Worm (Caenorhabditis elegans) whole organism, young adult: ENCODE measurements around the gene srab-17.

Experiments used
- B0035.1 ChIP-seq: sonication (generic microtip); optimal IDR thresholded peaks from 2 replicates; lab custom pipeline; 2016; ENCODE audit warnings: missing genetic modification characterization, mild to moderate bottlenecking, missing compliant biosample characterization, missing genotype, missing genetic modification reagents
- B0336.3 ChIP-seq: fragments of 200-800 bp; sonication (Bioruptor generic); IDR thresholded peaks from 2 replicates; pipeline ENCODE4 v1.3.6; 2022; ENCODE audit warnings: missing genetic modification characterization, missing compliant biosample characterization
- C06A6.2 ChIP-seq: fragments of 200-800 bp; sonication (Bioruptor generic); conservative IDR thresholded peaks from 2 replicates; pipeline ENCODE4 v1.3.6; 2022; ENCODE audit warnings: missing genetic modification characterization, missing compliant biosample characterization
- F39B2.1 ChIP-seq: fragments of 200-800 bp; sonication (Bioruptor generic); IDR thresholded peaks from 2 replicates; pipeline ENCODE4 v1.3.6; 2022; ENCODE audit warnings: missing genetic modification reagents, missing genetic modification characterization, missing compliant biosample characterization
- F55B11.4 ChIP-seq: sonication (generic microtip); optimal IDR thresholded peaks from 2 replicates; lab custom pipeline; 2016; ENCODE audit warnings: missing compliant biosample characterization, missing genetic modification characterization, borderline replicate concordance; ENCODE audit not compliant: insufficient read depth
- F57A8.1 ChIP-seq: fragments of 200-800 bp; sonication (Bioruptor generic); optimal IDR thresholded peaks from 2 replicates; lab custom pipeline; 2018; ENCODE audit warnings: mild to moderate bottlenecking, missing genetic modification characterization, moderate library complexity, missing compliant biosample characterization
- Y53F4B.3 ChIP-seq: fragments of 200-800 bp; sonication (Bioruptor generic); IDR thresholded peaks from 2 replicates; pipeline ENCODE4 v1.3.6; 2022; ENCODE audit warnings: missing genetic modification reagents, missing genetic modification characterization, missing compliant biosample characterization
- Y67H2A.10 ChIP-seq: fragments of 200-800 bp; sonication (Bioruptor generic); conservative IDR thresholded peaks from 2 replicates; pipeline ENCODE4 v1.3.6; 2022; ENCODE audit warnings: missing genetic modification reagents, missing genetic modification characterization, missing compliant biosample characterization
- Y95B8A.8 ChIP-seq: fragments of 200-800 bp; sonication (Bioruptor generic); IDR thresholded peaks from 2 replicates; pipeline ENCODE4 v1.3.6; 2022; ENCODE audit warnings: missing genetic modification reagents, missing genetic modification characterization, missing compliant biosample characterization
- aptf-2 ChIP-seq: fragments of 200-800 bp; sonication (Bioruptor generic); conservative IDR thresholded peaks from 2 replicates; pipeline ENCODE4 v1.3.6; 2022; ENCODE audit warnings: missing genetic modification reagents, missing genetic modification characterization, missing compliant biosample characterization
- bed-1 ChIP-seq: fragments of 200-800 bp; sonication (Bioruptor generic); IDR thresholded peaks from 2 replicates; pipeline ENCODE4 v1.3.6; 2022; ENCODE audit warnings: missing genetic modification reagents, missing genetic modification characterization, missing compliant biosample characterization
- bed-2 ChIP-seq: fragments of 200-800 bp; sonication (Bioruptor generic); IDR thresholded peaks from 2 replicates; pipeline ENCODE4 v1.3.6; 2022; ENCODE audit warnings: missing genetic modification reagents, missing genetic modification characterization, missing compliant biosample characterization
- ccch-3 ChIP-seq: fragments of 200-800 bp; sonication (Bioruptor generic); optimal IDR thresholded peaks from 2 replicates; lab custom pipeline; 2018; ENCODE audit warnings: mild to moderate bottlenecking, missing genetic modification characterization, missing compliant biosample characterization
- cebp-1 ChIP-seq, 2 experiments: fragments of 200-800 bp in 1 of 2; sonication (Bioruptor generic) in 1 of 2; sonication (generic microtip) in 1 of 2; IDR thresholded peaks in 1 of 2; optimal IDR thresholded peaks in 1 of 2; 2 replicates each; pipeline versions ENCODE4 v1.3.6 to Lab custom; 2017 to 2022; ENCODE audit warnings: missing compliant biosample characterization in 2 of 2, missing genetic modification characterization in 2 of 2, mild to moderate bottlenecking in 1 of 2, missing genetic modification reagents in 1 of 2, moderate library complexity in 1 of 2
- ceh-40 ChIP-seq: fragments of 200-800 bp; sonication (Bioruptor generic); IDR thresholded peaks from 2 replicates; pipeline ENCODE4 v1.3.6; 2022; ENCODE audit warnings: missing genetic modification characterization, missing compliant biosample characterization
- ceh-58 ChIP-seq: fragments of 200-800 bp; sonication (Bioruptor generic); IDR thresholded peaks from 2 replicates; pipeline ENCODE4 v1.3.6; 2022; ENCODE audit warnings: missing genetic modification characterization, missing compliant biosample characterization
- ceh-91 ChIP-seq: fragments of 200-800 bp; sonication (Bioruptor generic); IDR thresholded peaks from 2 replicates; pipeline ENCODE4 v1.3.6; 2022; ENCODE audit warnings: missing genetic modification reagents, missing genetic modification characterization, missing compliant biosample characterization
- chd-7 ChIP-seq: sonication (generic microtip); optimal IDR thresholded peaks from 2 replicates; lab custom pipeline; 2016; ENCODE audit warnings: mild to moderate bottlenecking, missing genetic modification characterization, moderate library complexity, missing compliant biosample characterization
- hsf-1 ChIP-seq: fragments of 200-800 bp; sonication (Bioruptor generic); IDR thresholded peaks from 2 replicates; pipeline ENCODE4 v1.3.6; 2022; ENCODE audit warnings: missing genetic modification reagents, missing genetic modification characterization, missing compliant biosample characterization
- lag-1 ChIP-seq: fragments of 200-800 bp; sonication (Bioruptor generic); IDR thresholded peaks from 2 replicates; pipeline ENCODE4 v1.3.6; 2022; ENCODE audit warnings: missing genetic modification reagents, missing genetic modification characterization, missing compliant biosample characterization
- let-526 ChIP-seq: fragments of 200-800 bp; sonication (Bioruptor generic); IDR thresholded peaks from 2 replicates; pipeline ENCODE4 v1.3.6; 2022; ENCODE audit warnings: missing genetic modification reagents, missing genetic modification characterization, missing compliant biosample characterization
- let-607 ChIP-seq, 2 experiments: fragments of 200-800 bp in 1 of 2; sonication (Bioruptor generic) in 1 of 2; sonication (generic microtip) in 1 of 2; optimal IDR thresholded peaks; 2 replicates each; lab custom pipeline; 2016 to 2018; ENCODE audit warnings: mild to moderate bottlenecking in 2 of 2, missing compliant biosample characterization in 2 of 2, missing genetic modification characterization in 2 of 2, moderate library complexity in 2 of 2, missing genotype in 1 of 2
- lsl-1 ChIP-seq: fragments of 200-800 bp; sonication (Bioruptor generic); optimal IDR thresholded peaks from 2 replicates; lab custom pipeline; 2018; ENCODE audit warnings: mild to moderate bottlenecking, missing genetic modification characterization, moderate library complexity, missing compliant biosample characterization
- madf-8 ChIP-seq: fragments of 200-800 bp; sonication (Bioruptor generic); conservative IDR thresholded peaks from 2 replicates; pipeline ENCODE4 v1.3.6; 2022; ENCODE audit warnings: missing genetic modification reagents, missing genetic modification characterization, missing compliant biosample characterization
- mcd-1 ChIP-seq: fragments of 200-800 bp; sonication (Bioruptor generic); IDR thresholded peaks from 2 replicates; pipeline ENCODE4 v1.3.6; 2022; ENCODE audit warnings: missing genetic modification reagents, missing genetic modification characterization, missing compliant biosample characterization
- mxl-1 ChIP-seq: sonication (generic microtip); optimal IDR thresholded peaks from 2 replicates; lab custom pipeline; 2016; ENCODE audit warnings: missing genetic modification characterization, missing compliant biosample characterization
- nhr-80 ChIP-seq: sonication (generic microtip); optimal IDR thresholded peaks from 2 replicates; lab custom pipeline; 2016; ENCODE audit warnings: missing genetic modification characterization, missing compliant biosample characterization
- snpc-3.4 ChIP-seq: sonication (generic microtip); optimal IDR thresholded peaks from 2 replicates; lab custom pipeline; 2017; ENCODE audit warnings: missing genetic modification characterization, mild to moderate bottlenecking, missing compliant biosample characterization, antibody characterized with exemption, moderate library complexity, missing genotype, missing genetic modification reagents
- snpc-4 ChIP-seq, 5 experiments: fragments of 150-350 bp in 1 of 5; sonication (generic microtip) in 4 of 5; optimal IDR thresholded peaks; 2 replicates each; lab custom pipeline; 2014 to 2018; ENCODE audit warnings: missing genetic modification characterization in 5 of 5, missing biosample characterization in 3 of 5, antibody characterized with exemption in 2 of 5, mild to moderate bottlenecking in 2 of 5, missing compliant biosample characterization in 2 of 5, missing genotype in 2 of 5, moderate library complexity in 2 of 5, missing genetic modification reagents in 1 of 5
- sptf-2 ChIP-seq: fragments of 200-800 bp; sonication (Bioruptor generic); optimal IDR thresholded peaks from 2 replicates; lab custom pipeline; 2018; ENCODE audit warnings: mild to moderate bottlenecking, missing genetic modification characterization, missing compliant biosample characterization
- tbx-9 ChIP-seq: sonication (generic microtip); optimal IDR thresholded peaks from 2 replicates; lab custom pipeline; 2016; ENCODE audit warnings: borderline replicate concordance, missing genetic modification characterization, inconsistent platforms, missing compliant biosample characterization
- tlf-1 ChIP-seq: fragments of 200-800 bp; sonication (Bioruptor generic); optimal IDR thresholded peaks from 2 replicates; lab custom pipeline; 2018; ENCODE audit warnings: mild to moderate bottlenecking, missing genetic modification characterization, missing compliant biosample characterization
- unc-62 ChIP-seq: fragments of 150-350 bp; optimal IDR thresholded peaks from 2 replicates; lab custom pipeline; 2014; ENCODE audit warnings: missing biosample characterization, missing genetic modification reagents, missing genetic modification characterization
- ztf-18 ChIP-seq: sonication (generic microtip); optimal IDR thresholded peaks from 2 replicates; lab custom pipeline; 2016; ENCODE audit warnings: missing genotype, mild to moderate bottlenecking, missing genetic modification characterization, missing compliant biosample characterization

srab-17 gene

ce11 chrV:9889629-9890028 is 21.4 kb upstream of the srab-17 start, which contains the start of gene fshr-1:
Gene fshr-1, plus strand, starts transcription at chrV:9889837.
- TF ChIP-seq mxl-1 (no peak), ccch-3 (GFP tag; lab: Kevin White, UChicago) (no peak), F39B2.1 (GFP tag; lab: Robert Waterston, UW) (no peak), nhr-80 (peak; percentile 59), let-607 (tag; optimal IDR thresholded peaks at IDR 0.05; lab: Kevin White, UChicago) (peak in 1 of 2 experiments; percentile 4), unc-62 (peak; percentile 61), B0035.1 (tag; lab: Kevin White, UChicago) (no peak), snpc-3.4 (tag; lab: Kevin White, UChicago) (no peak), ztf-18 (tag; lab: Kevin White, UChicago) (no peak)

DNA sequence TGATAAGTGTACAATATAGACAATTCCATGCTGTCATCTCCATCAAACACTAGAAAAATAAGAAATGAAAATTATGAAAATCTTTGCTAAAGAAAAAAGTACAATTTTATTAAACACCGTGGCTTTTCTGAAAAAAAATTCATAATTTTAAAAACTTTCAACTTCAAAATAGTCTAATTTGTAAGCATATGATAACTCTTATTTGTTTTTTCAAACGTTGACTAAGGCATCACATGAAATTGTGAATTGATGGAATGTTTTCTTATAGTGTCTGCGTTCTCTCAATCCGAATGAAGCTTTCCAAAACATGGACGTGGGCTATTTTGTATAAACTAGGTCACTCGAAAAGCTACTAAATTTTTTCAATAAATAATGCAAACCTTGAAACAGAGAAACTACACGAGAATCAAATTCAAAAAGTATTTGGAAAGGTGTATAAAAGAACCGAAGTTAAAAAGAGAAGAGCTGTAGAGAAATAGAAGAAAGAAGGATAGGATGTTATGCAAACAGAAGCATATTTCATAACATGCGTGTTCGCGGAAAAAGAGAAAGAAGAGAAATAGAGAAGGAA is 17.8 kb upstream of the srab-17 start, which contains the start of gene clp-9:
Gene clp-9, minus strand, starts transcription at position 51 of the 571 bp plus-strand sequence.
- no peak for TF ChIP-seq ceh-91 (GFP tag; lab: Robert Waterston, UW)
- no peak for TF ChIP-seq aptf-2 (GFP tag; lab: Robert Waterston, UW)
- TF ChIP-seq Y53F4B.3 (GFP tag; lab: Robert Waterston, UW) = no peak
- no peak for TF ChIP-seq ceh-58
- TF ChIP-seq sptf-2 (GFP tag; lab: Kevin White, UChicago) = no peak
- no peak for TF ChIP-seq Y95B8A.8 (GFP tag; lab: Robert Waterston, UW)
- no peak for TF ChIP-seq lsl-1 (GFP tag; lab: Kevin White, UChicago)
- no peak for TF ChIP-seq tlf-1
- no peak for TF ChIP-seq F57A8.1 (GFP tag; lab: Kevin White, UChicago)
- no peak for TF ChIP-seq ccch-3 (GFP tag; lab: Kevin White, UChicago)
- no peak for TF ChIP-seq Y67H2A.10
- no peak for TF ChIP-seq bed-1 (GFP tag; lab: Robert Waterston, UW)
- TF ChIP-seq F55B11.4 (tag; lab: Kevin White, UChicago) = no peak
- no peak for TF ChIP-seq hsf-1 (GFP tag; lab: Robert Waterston, UW)
- TF ChIP-seq B0336.3 (GFP tag; lab: Robert Waterston, UW) = no peak

DNA sequence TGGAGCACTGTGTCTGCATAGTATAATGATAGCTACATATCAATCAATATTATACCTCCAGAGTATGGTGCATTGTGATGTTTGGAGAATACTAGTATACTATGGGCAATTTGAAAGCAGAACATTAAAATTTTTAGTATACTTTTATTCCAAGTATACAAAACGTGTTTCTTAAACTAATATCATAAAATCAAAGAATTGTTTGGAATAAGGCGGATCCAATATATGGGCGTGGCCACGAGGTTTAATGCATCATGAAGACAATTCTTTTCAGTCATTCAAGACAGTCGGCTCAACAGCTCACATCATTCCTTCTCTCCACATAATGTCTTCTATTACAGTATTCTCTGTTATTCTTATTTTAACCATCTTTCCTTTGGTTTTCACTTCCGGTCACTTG is 11.7 kb upstream of the srab-17 start, which contains the start of gene sdz-31:
Gene sdz-31, plus strand, starts transcription at position 301 of the 400 bp plus-strand sequence.
- TF ChIP-seq ceh-40 (no peak), F57A8.1 (GFP tag; lab: Kevin White, UChicago) (no peak), snpc-4 (GFP tag; optimal IDR thresholded peaks at IDR 0.05; lab: Kevin White, UChicago) (no peak), snpc-4 (tag; optimal IDR thresholded peaks at IDR 0.05; lab: Kevin White, UChicago) (no peak)

DNA sequence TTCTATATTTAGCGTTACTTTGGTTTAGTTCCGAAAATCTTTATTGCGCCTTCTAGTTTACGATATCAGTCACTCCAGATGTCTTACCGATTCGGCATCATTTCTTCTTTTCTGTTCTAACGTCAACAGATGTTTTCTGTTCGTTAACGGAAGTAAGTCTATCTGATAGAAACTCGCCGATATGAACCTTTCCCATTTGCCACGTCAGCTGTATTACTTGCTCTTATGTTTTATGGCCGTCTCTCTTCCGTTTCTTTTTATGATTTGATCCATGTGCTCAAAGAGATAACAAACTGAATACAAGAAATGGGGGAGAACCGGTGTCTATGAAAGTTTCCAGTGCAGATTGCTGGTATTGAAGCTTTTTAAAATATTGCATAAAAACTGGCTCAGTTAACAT is 11.2 kb upstream of the srab-17 start, which contains the start of gene srab-26:
Gene srab-26, minus strand, starts transcription at position 101 of the 400 bp plus-strand sequence.
- TF ChIP-seq tbx-9 (no peak), ceh-58 (no peak), bed-2 (no peak), mcd-1 (GFP tag; lab: Robert Waterston, UW) (no peak), madf-8 (GFP tag; lab: Robert Waterston, UW) (no peak), cebp-1 (GFP tag; IDR thresholded peaks at IDR 0.05; lab: Robert Waterston, UW) (no peak), cebp-1 (tag; optimal IDR thresholded peaks at IDR 0.05; lab: Kevin White, UChicago) (no peak), let-526 (GFP tag; lab: Robert Waterston, UW) (no peak), C06A6.2 (no peak), let-607 (tag; optimal IDR thresholded peaks at IDR 0.05; lab: Kevin White, UChicago) (no peak), chd-7 (tag; lab: Kevin White, UChicago) (no peak), lag-1 (no peak)
- TF ChIP-seq, all 124 proteins: peak for 0
